Fruit fly (Drosophila melanogaster) whole organism, embryonic: ENCODE data around the gene aph-1.

Experiments used
- Bdp1 ChIP-seq: fragments of 200-800 bp; sonication (Bioruptor generic); optimal IDR thresholded peaks from 3 replicates; lab custom pipeline; 2016; ENCODE audit warnings: missing biosample characterization, missing genetic modification characterization
- Blimp-1 ChIP-seq: fragments of 200-800 bp; sonication (Bioruptor generic); optimal IDR thresholded peaks from 3 replicates; lab custom pipeline; 2018; ENCODE audit warnings: missing biosample characterization, missing genetic modification characterization, mild to moderate bottlenecking, moderate library complexity, missing genetic modification reagents
- CG10321 ChIP-seq: fragments of 200-800 bp; sonication (Bioruptor generic); IDR thresholded peaks from 2 replicates; pipeline ENCODE4 v1.3.6; 2022; ENCODE audit warnings: missing biosample characterization, missing genetic modification characterization
- CG11456 ChIP-seq: fragments of 200-800 bp; sonication (Bioruptor generic); IDR thresholded peaks from 3 replicates; pipeline ENCODE4 v1.3.6; 2022; ENCODE audit warnings: missing biosample characterization, missing genetic modification characterization
- CG11560 ChIP-seq: fragments of 200-800 bp; sonication (Bioruptor generic); IDR thresholded peaks from 3 replicates; pipeline ENCODE4 v1.3.6; 2022; ENCODE audit warnings: missing biosample characterization, missing genetic modification characterization
- CG1233 ChIP-seq: fragments of 200-800 bp; sonication (Bioruptor generic); optimal IDR thresholded peaks from 4 replicates; lab custom pipeline; 2018; ENCODE audit warnings: missing biosample characterization, mild to moderate bottlenecking, missing genetic modification characterization
- CG12744 ChIP-seq: fragments of 200-800 bp; sonication (Bioruptor generic); optimal IDR thresholded peaks from 2 replicates; lab custom pipeline; 2016; ENCODE audit warnings: missing biosample characterization, missing genetic modification characterization
- CG12942 ChIP-seq: fragments of 200-800 bp; sonication (Bioruptor generic); optimal IDR thresholded peaks from 3 replicates; lab custom pipeline; 2016; ENCODE audit warnings: missing biosample characterization, missing genetic modification characterization
- CG13624 ChIP-seq: fragments of 200-800 bp; sonication (Bioruptor generic); optimal IDR thresholded peaks from 2 replicates; lab custom pipeline; 2016; ENCODE audit warnings: missing biosample characterization, missing genetic modification characterization
- CG1529 ChIP-seq: fragments of 200-800 bp; sonication (Bioruptor generic); optimal IDR thresholded peaks from 3 replicates; lab custom pipeline; 2018; ENCODE audit warnings: missing biosample characterization, missing genetic modification characterization
- CG18262 ChIP-seq: fragments of 200-800 bp; optimal IDR thresholded peaks from 3 replicates; lab custom pipeline; 2019; ENCODE audit warnings: missing biosample characterization, mild to moderate bottlenecking, missing genetic modification characterization, moderate library complexity
- CG1832 ChIP-seq: fragments of 200-800 bp; sonication (Bioruptor generic); optimal IDR thresholded peaks from 2 replicates; lab custom pipeline; 2017; ENCODE audit warnings: missing biosample characterization, mild to moderate bottlenecking, missing genetic modification characterization, inconsistent platforms
- CG18476 ChIP-seq: fragments of 200-800 bp; sonication (Bioruptor generic); optimal IDR thresholded peaks from 2 replicates; lab custom pipeline; 2016; ENCODE audit warnings: missing biosample characterization, mild to moderate bottlenecking, missing genetic modification characterization
- CG2875 ChIP-seq: fragments of 200-800 bp; sonication (Bioruptor generic); optimal IDR thresholded peaks from 2 replicates; lab custom pipeline; 2017; ENCODE audit warnings: missing biosample characterization, mild to moderate bottlenecking, missing genetic modification characterization, missing genetic modification reagents
- CG32532 ChIP-seq: fragments of 200-800 bp; sonication (Bioruptor generic); IDR thresholded peaks from 2 replicates; pipeline ENCODE4 v1.3.6; 2022; ENCODE audit warnings: missing biosample characterization, missing genetic modification characterization
- CG32772 ChIP-seq: fragments of 200-800 bp; sonication (Bioruptor generic); IDR thresholded peaks from 2 replicates; pipeline ENCODE4 v1.3.6; 2022; ENCODE audit warnings: missing biosample characterization, missing genetic modification characterization
- CG33557 ChIP-seq: fragments of 200-800 bp; sonication (Bioruptor generic); optimal IDR thresholded peaks from 2 replicates; lab custom pipeline; 2019; ENCODE audit warnings: missing biosample characterization, mild to moderate bottlenecking, missing genetic modification characterization, moderate library complexity
- CG5245 ChIP-seq: fragments of 200-800 bp; sonication (Bioruptor generic); optimal IDR thresholded peaks from 3 replicates; lab custom pipeline; 2016; ENCODE audit warnings: missing biosample characterization, missing genetic modification characterization
- CG6175 ChIP-seq: fragments of 200-800 bp; sonication (Bioruptor generic); IDR thresholded peaks from 3 replicates; pipeline ENCODE4 v1.3.6; 2022; ENCODE audit warnings: missing biosample characterization, missing genetic modification characterization
- CG6791 ChIP-seq: fragments of 200-800 bp; sonication (Bioruptor generic); IDR thresholded peaks from 3 replicates; pipeline ENCODE4 v1.3.6; 2022; ENCODE audit warnings: missing biosample characterization, missing genetic modification characterization; ENCODE audit not compliant: partially characterized antibody
- CkIIα-i1 ChIP-seq: fragments of 200-800 bp; sonication (Bioruptor generic); IDR thresholded peaks from 2 replicates; pipeline ENCODE4 v1.3.6; 2022; ENCODE audit warnings: missing biosample characterization, missing genetic modification characterization
- Drgx ChIP-seq: fragments of 200-800 bp; sonication (Bioruptor generic); IDR thresholded peaks from 2 replicates; pipeline ENCODE4 v1.3.6; 2022; ENCODE audit warnings: missing biosample characterization, missing genetic modification characterization
- HLH3B ChIP-seq: fragments of 200-800 bp; sonication (Bioruptor generic); IDR thresholded peaks from 2 replicates; pipeline ENCODE4 v1.3.6; 2022; ENCODE audit warnings: missing biosample characterization, missing genetic modification characterization
- Hey ChIP-seq: fragments of 200-800 bp; sonication (Bioruptor generic); optimal IDR thresholded peaks from 3 replicates; lab custom pipeline; 2018; ENCODE audit warnings: missing biosample characterization, mild to moderate bottlenecking, missing genetic modification characterization
- Hr51 ChIP-seq, 2 experiments: fragments of 200-800 bp; sonication (Bioruptor generic); optimal IDR thresholded peaks; 2 replicates in 1 of 2; 3 replicates in 1 of 2; lab custom pipeline; 2016 to 2018; ENCODE audit warnings: missing biosample characterization in 2 of 2, missing genetic modification characterization in 2 of 2, mild to moderate bottlenecking in 1 of 2, moderate library complexity in 1 of 2
- Lim3 ChIP-seq: fragments of 200-800 bp; sonication (Bioruptor generic); IDR thresholded peaks from 2 replicates; pipeline ENCODE4 v1.3.6; 2022; ENCODE audit warnings: missing biosample characterization, missing genetic modification characterization
- MESR4 ChIP-seq: fragments of 200-800 bp; sonication (Bioruptor generic); optimal IDR thresholded peaks from 2 replicates; lab custom pipeline; 2018; ENCODE audit warnings: missing biosample characterization, mild to moderate bottlenecking, missing genetic modification characterization, moderate library complexity
- Ptx1 ChIP-seq: fragments of 200-800 bp; sonication (Bioruptor generic); IDR thresholded peaks from 2 replicates; pipeline ENCODE4 v1.3.6; 2022; ENCODE audit warnings: missing biosample characterization, missing genetic modification characterization
- Ravus ChIP-seq: fragments of 200-800 bp; sonication (Bioruptor generic); IDR thresholded peaks from 2 replicates; pipeline ENCODE4 v1.3.6; 2022; ENCODE audit warnings: missing biosample characterization, missing genetic modification characterization
- amos ChIP-seq: fragments of 200-800 bp; sonication (Bioruptor generic); IDR thresholded peaks from 2 replicates; pipeline ENCODE4 v1.3.6; 2022; ENCODE audit warnings: missing biosample characterization, missing genetic modification characterization; ENCODE audit not compliant: partially characterized antibody
- dmrt99B ChIP-seq: fragments of 200-800 bp; sonication (Bioruptor generic); optimal IDR thresholded peaks from 2 replicates; lab custom pipeline; 2018; ENCODE audit warnings: missing biosample characterization, mild to moderate bottlenecking, missing genetic modification characterization, moderate library complexity
- dpn ChIP-seq, 2 experiments: fragments of 200-800 bp; sonication (Bioruptor generic); optimal IDR thresholded peaks; 3 replicates each; lab custom pipeline; 2016; ENCODE audit warnings: missing biosample characterization in 2 of 2, missing genetic modification characterization in 2 of 2
- gce ChIP-seq: fragments of 200-800 bp; sonication (Bioruptor generic); IDR thresholded peaks from 3 replicates; pipeline ENCODE4 v1.3.6; 2022; ENCODE audit warnings: missing biosample characterization, missing genetic modification characterization
- gro ChIP-seq: fragments of 200-800 bp; sonication (Bioruptor generic); optimal IDR thresholded peaks from 2 replicates; lab custom pipeline; 2016; ENCODE audit warnings: missing biosample characterization, missing genetic modification characterization
- lab ChIP-seq: fragments of 200-800 bp; sonication (Bioruptor generic); optimal IDR thresholded peaks from 3 replicates; lab custom pipeline; 2017; ENCODE audit warnings: missing biosample characterization, missing genetic modification characterization, mild to moderate bottlenecking, moderate library complexity, missing genetic modification reagents
- nmo ChIP-seq: fragments of 200-800 bp; sonication (Bioruptor generic); optimal IDR thresholded peaks from 2 replicates; lab custom pipeline; 2018; ENCODE audit warnings: missing biosample characterization, mild to moderate bottlenecking, missing genetic modification characterization, moderate library complexity
- nom ChIP-seq: fragments of 200-800 bp; sonication (Bioruptor generic); optimal IDR thresholded peaks from 2 replicates; lab custom pipeline; 2017; ENCODE audit warnings: missing biosample characterization, missing genetic modification characterization, mild to moderate bottlenecking, moderate library complexity, missing genetic modification reagents
- otp ChIP-seq: fragments of 200-800 bp; sonication (Bioruptor generic); IDR thresholded peaks from 3 replicates; pipeline ENCODE4, ENCODE4 v1.3.6; 2022; ENCODE audit warnings: missing biosample characterization, missing genetic modification characterization
- pfk ChIP-seq: fragments of 200-800 bp; sonication (Bioruptor generic); optimal IDR thresholded peaks from 2 replicates; lab custom pipeline; 2018; ENCODE audit warnings: missing biosample characterization, mild to moderate bottlenecking, missing genetic modification characterization, moderate library complexity
- psq ChIP-seq: fragments of 200-800 bp; sonication (Bioruptor generic); optimal IDR thresholded peaks from 2 replicates; lab custom pipeline; 2017; ENCODE audit warnings: missing biosample characterization, missing genetic modification characterization
- ranshi ChIP-seq: fragments of 200-800 bp; sonication (Bioruptor generic); IDR thresholded peaks from 2 replicates; pipeline ENCODE4 v1.3.6; 2022; ENCODE audit warnings: missing biosample characterization, missing genetic modification characterization
- schlank ChIP-seq: fragments of 200-800 bp; sonication (Bioruptor generic); optimal IDR thresholded peaks from 2 replicates; lab custom pipeline; 2018; ENCODE audit warnings: missing biosample characterization, mild to moderate bottlenecking, missing genetic modification characterization
- sens ChIP-seq: fragments of 200-800 bp; sonication (Bioruptor generic); peaks from one replicate; lab custom pipeline; 2016; ENCODE audit warnings: missing biosample characterization, missing genetic modification characterization
- sens-2 ChIP-seq: fragments of 200-800 bp; sonication (Bioruptor generic); IDR thresholded peaks from 2 replicates; pipeline ENCODE4 v1.3.6; 2022; ENCODE audit warnings: missing biosample characterization, missing genetic modification characterization
- tap ChIP-seq: fragments of 200-800 bp; optimal IDR thresholded peaks from 3 replicates; lab custom pipeline; 2019; ENCODE audit warnings: missing biosample characterization, mild to moderate bottlenecking, missing genetic modification characterization, moderate library complexity
- trh ChIP-seq: fragments of 200-800 bp; sonication (Bioruptor generic); optimal IDR thresholded peaks from 2 replicates; lab custom pipeline; 2016; ENCODE audit warnings: missing biosample characterization, missing genetic modification characterization
- wdn ChIP-seq: fragments of 200-800 bp; sonication (Bioruptor generic); IDR thresholded peaks from 2 replicates; pipeline ENCODE4 v1.3.6; 2022; ENCODE audit warnings: missing biosample characterization, missing genetic modification characterization
- yki ChIP-seq: fragments of >200 bp; optimal IDR thresholded peaks from 3 replicates; lab custom pipeline; 2018
- zfh2 ChIP-seq: fragments of 200-800 bp; sonication (Bioruptor generic); optimal IDR thresholded peaks from 2 replicates; lab custom pipeline; 2016; ENCODE audit warnings: missing biosample characterization, missing genetic modification characterization

Gene aph-1

DNA sequence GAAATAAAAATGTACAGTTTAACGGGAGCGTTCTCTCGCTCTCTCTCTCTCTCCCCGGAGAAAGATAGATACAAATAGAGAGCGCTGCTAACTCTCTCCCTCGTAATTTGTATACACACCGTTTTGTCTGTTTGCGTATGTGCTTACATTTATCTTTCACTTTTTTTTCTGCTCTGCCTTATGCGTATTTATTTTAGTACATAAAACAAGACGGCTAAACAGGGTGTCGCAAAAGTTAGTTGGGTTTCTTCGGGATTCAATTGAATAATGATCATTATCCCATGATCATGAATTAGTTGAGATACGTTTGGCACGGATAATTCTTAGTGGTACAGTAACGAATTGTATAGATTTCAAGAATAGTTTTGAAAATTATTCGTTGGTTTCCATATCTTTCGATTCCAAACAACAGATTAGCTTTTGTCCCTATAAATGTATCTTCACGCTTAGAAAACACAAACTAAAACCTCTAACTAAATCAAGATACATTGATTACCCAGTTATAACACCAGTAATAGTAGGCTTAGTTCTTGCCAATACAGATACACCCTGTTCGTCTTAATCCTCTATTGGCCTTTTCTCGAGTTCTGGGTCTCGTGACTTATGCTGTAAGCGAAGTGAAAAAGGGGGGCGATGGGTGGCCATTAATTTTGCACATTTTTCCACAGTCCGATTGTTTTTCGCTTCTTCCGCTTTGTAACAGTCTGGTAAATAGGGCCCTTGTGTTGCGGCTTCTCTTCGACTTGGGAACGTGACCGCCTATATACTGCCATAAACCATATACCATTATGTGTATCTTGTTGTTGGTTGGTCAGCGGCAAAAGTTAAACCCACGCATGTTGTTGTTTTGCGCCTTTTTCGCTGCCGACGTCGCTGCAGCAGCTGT lies 11.4 kb upstream of the aph-1 start (continued):
- TF ChIP-seq Hey (tag; lab: Kevin White, UChicago), result peak; percentile 47
- peak; percentile 89 for TF ChIP-seq CG18262 (tag; lab: Kevin White, UChicago)
- TF ChIP-seq nmo, result peak; percentile 77
- no peak for TF ChIP-seq amos (GFP tag; lab: Robert Waterston, UW)
- peak; percentile 76 for TF ChIP-seq CG2875 (GFP tag; lab: Kevin White, UChicago)
- TF ChIP-seq nom, result peak; percentile 81
- TF ChIP-seq HLH3B, result no peak
- no peak for TF ChIP-seq Lim3 (GFP tag; lab: Robert Waterston, UW)
- TF ChIP-seq CG12744, result peak; percentile 40
- TF ChIP-seq CG5245 (GFP tag; lab: Kevin White, UChicago), result peak; percentile 53
- no peak for TF ChIP-seq otp (GFP tag; lab: Robert Waterston, UW)
- peak; percentile 71 for TF ChIP-seq schlank (tag; lab: Kevin White, UChicago)
- TF ChIP-seq tap (tag; lab: Kevin White, UChicago), result peak; percentile 87
- no peak for TF ChIP-seq MESR4
- peak; percentile 85 for TF ChIP-seq Blimp-1
- no peak for TF ChIP-seq wdn (GFP tag; lab: Robert Waterston, UW)
- TF ChIP-seq CG32532 (GFP tag; lab: Robert Waterston, UW), result no peak
- no peak for TF ChIP-seq gce (GFP tag; lab: Robert Waterston, UW)
- TF ChIP-seq dpn (GFP tag; optimal IDR thresholded peaks at IDR 0.05; lab: Kevin White, UChicago), result peak; percentile 74 to 78
- TF ChIP-seq pfk, result peak; percentile 63
- TF ChIP-seq gro, result peak; percentile 49
- no peak for TF ChIP-seq CkIIα-i1
- TF ChIP-seq sens (GFP tag; lab: Kevin White, UChicago), result peak; percentile 94
- TF ChIP-seq CG10321 (GFP tag; lab: Robert Waterston, UW), result no peak
- TF ChIP-seq CG33557 (GFP tag; lab: Kevin White, UChicago), result peak; percentile 77
- TF ChIP-seq CG32772, result no peak
- TF ChIP-seq sens-2 (GFP tag; lab: Robert Waterston, UW), result no peak
- TF ChIP-seq trh (GFP tag; lab: Kevin White, UChicago), result peak; percentile 32
- peak; percentile 20 for TF ChIP-seq Bdp1 (GFP tag; lab: Kevin White, UChicago)
- TF ChIP-seq Hr51 (GFP tag; optimal IDR thresholded peaks at IDR 0.05; lab: Kevin White, UChicago), result peak; percentile 5 to 90
- TF ChIP-seq CG18476, result peak; percentile 39
- TF ChIP-seq lab (GFP tag; lab: Kevin White, UChicago), result peak; percentile 90
- TF ChIP-seq CG11560 (tag; lab: Robert Waterston, UW), result no peak
- no peak for TF ChIP-seq CG11456 (GFP tag; lab: Robert Waterston, UW)
- TF ChIP-seq CG13624, result peak; percentile 82
- no peak for TF ChIP-seq CG6791 (GFP tag; lab: Robert Waterston, UW)
- peak; percentile 90 for TF ChIP-seq yki (lab: Kevin White, UChicago)
- TF ChIP-seq CG6175 (GFP tag; lab: Robert Waterston, UW), result no peak
- TF ChIP-seq CG12942 (GFP tag; lab: Kevin White, UChicago), result peak; percentile 43
- peak; percentile 86 for TF ChIP-seq dmrt99B
- TF ChIP-seq Ravus (GFP tag; lab: Robert Waterston, UW), result no peak
- no peak for TF ChIP-seq ranshi (GFP tag; lab: Robert Waterston, UW)
- no peak for TF ChIP-seq CG1832
- TF ChIP-seq CG1233 (GFP tag; lab: Kevin White, UChicago), result peak; percentile 83
- TF ChIP-seq zfh2, result peak; percentile 80
- no peak for TF ChIP-seq Drgx
- TF ChIP-seq CG1529, result peak; percentile 85
- TF ChIP-seq psq (GFP tag; lab: Kevin White, UChicago), result peak; percentile 51
- no peak for TF ChIP-seq Ptx1 (GFP tag; lab: Robert Waterston, UW)
